Fruit fly (Drosophila melanogaster) whole organism, embryonic: ENCODE measurements around the gene CG16779.

ENCODE experiments used
- Atf6 ChIP-seq: fragments of 200-800 bp; sonication (Bioruptor generic); IDR thresholded peaks from 2 replicates; pipeline ENCODE4 v1.3.6; 2022; ENCODE audit warnings: missing biosample characterization, missing genetic modification characterization
- CG10209 ChIP-seq: fragments of 200-800 bp; sonication (Bioruptor generic); optimal IDR thresholded peaks from 3 replicates; lab custom pipeline; 2017; ENCODE audit warnings: missing biosample characterization, mild to moderate bottlenecking, missing genetic modification characterization, missing genetic modification reagents
- CG10321 ChIP-seq: fragments of 200-800 bp; sonication (Bioruptor generic); IDR thresholded peaks from 2 replicates; pipeline ENCODE4 v1.3.6; 2022; ENCODE audit warnings: missing biosample characterization, missing genetic modification characterization
- CG11093 ChIP-seq: fragments of 200-800 bp; sonication (Bioruptor generic); IDR thresholded peaks from 3 replicates; pipeline ENCODE4 v1.3.6; 2022; ENCODE audit warnings: missing biosample characterization, missing genetic modification characterization
- CG13894 ChIP-seq: fragments of 200-800 bp; sonication (Bioruptor generic); optimal IDR thresholded peaks from 3 replicates; lab custom pipeline; 2018; ENCODE audit warnings: missing biosample characterization, mild to moderate bottlenecking, missing genetic modification characterization, moderate library complexity
- CG15011 ChIP-seq: fragments of 200-800 bp; sonication (Bioruptor generic); optimal IDR thresholded peaks from 3 replicates; lab custom pipeline; 2018; ENCODE audit warnings: missing biosample characterization, mild to moderate bottlenecking, missing genetic modification characterization
- CG15696 ChIP-seq: fragments of 200-800 bp; sonication (Bioruptor generic); optimal IDR thresholded peaks from 2 replicates; lab custom pipeline; 2019; ENCODE audit warnings: missing biosample characterization, mild to moderate bottlenecking, missing genetic modification characterization, moderate library complexity
- CG16815 ChIP-seq: fragments of 200-800 bp; sonication (Bioruptor generic); optimal IDR thresholded peaks from 3 replicates; lab custom pipeline; 2017; ENCODE audit warnings: missing biosample characterization, mild to moderate bottlenecking, missing genetic modification characterization
- CG2712 ChIP-seq: fragments of 200-800 bp; optimal IDR thresholded peaks from 3 replicates; lab custom pipeline; 2019; ENCODE audit warnings: missing biosample characterization, mild to moderate bottlenecking, missing genetic modification characterization, moderate library complexity
- CG2875 ChIP-seq: fragments of 200-800 bp; sonication (Bioruptor generic); optimal IDR thresholded peaks from 2 replicates; lab custom pipeline; 2017; ENCODE audit warnings: missing biosample characterization, mild to moderate bottlenecking, missing genetic modification characterization, missing genetic modification reagents
- CG33557 ChIP-seq: fragments of 200-800 bp; sonication (Bioruptor generic); optimal IDR thresholded peaks from 2 replicates; lab custom pipeline; 2019; ENCODE audit warnings: missing biosample characterization, mild to moderate bottlenecking, missing genetic modification characterization, moderate library complexity
- CG8281 ChIP-seq: fragments of 200-800 bp; sonication (Bioruptor generic); optimal IDR thresholded peaks from 2 replicates; lab custom pipeline; 2018; ENCODE audit warnings: missing biosample characterization, mild to moderate bottlenecking, missing genetic modification characterization, moderate library complexity
- CG8388 ChIP-seq: fragments of 200-800 bp; sonication (Bioruptor generic); optimal IDR thresholded peaks from 2 replicates; lab custom pipeline; 2019; ENCODE audit warnings: missing biosample characterization, mild to moderate bottlenecking, missing genetic modification characterization, moderate library complexity
- CG9797 ChIP-seq: fragments of 200-800 bp; sonication (Bioruptor generic); optimal IDR thresholded peaks from 3 replicates; lab custom pipeline; 2018; ENCODE audit warnings: missing biosample characterization, mild to moderate bottlenecking, missing genetic modification characterization
- CG9876 ChIP-seq: fragments of 200-800 bp; sonication (Bioruptor generic); optimal IDR thresholded peaks from 2 replicates; lab custom pipeline; 2016; ENCODE audit warnings: missing biosample characterization, missing genetic modification characterization
- D ChIP-seq, 2 experiments: fragments of 200-800 bp in 1 of 2; fragments of >200 bp in 1 of 2; sonication (Bioruptor generic) in 1 of 2; optimal IDR thresholded peaks; 2 replicates in 1 of 2; 3 replicates in 1 of 2; lab custom pipeline; 2017; ENCODE audit warnings: mild to moderate bottlenecking in 1 of 2, missing biosample characterization in 1 of 2, missing genetic modification characterization in 1 of 2, missing genetic modification reagents in 1 of 2
- Dbx ChIP-seq: fragments of 200-800 bp; sonication (Bioruptor generic); IDR thresholded peaks from 3 replicates; pipeline ENCODE4 v1.3.6; 2022; ENCODE audit warnings: missing biosample characterization, missing genetic modification characterization
- Dll ChIP-seq: fragments of 200-800 bp; sonication (Bioruptor generic); IDR thresholded peaks from 4 replicates; pipeline ENCODE4 v1.3.6; 2022; ENCODE audit warnings: missing biosample characterization, missing genetic modification characterization; ENCODE audit not compliant: partially characterized antibody
- Lpt ChIP-seq: fragments of >200 bp; optimal IDR thresholded peaks from 2 replicates; lab custom pipeline; 2018; ENCODE audit warnings: missing biosample characterization, missing genetic modification characterization
- Pdp1 ChIP-seq, 2 experiments: fragments of 200-800 bp; sonication (Bioruptor generic); optimal IDR thresholded peaks; 3 replicates each; lab custom pipeline; 2016; ENCODE audit warnings: missing biosample characterization in 2 of 2, missing genetic modification characterization in 2 of 2, mild to moderate bottlenecking in 1 of 2, moderate library complexity in 1 of 2
- ase ChIP-seq: fragments of 200-800 bp; sonication (Bioruptor generic); IDR thresholded peaks from 3 replicates; pipeline ENCODE4 v1.3.6; 2022; ENCODE audit warnings: missing biosample characterization, missing genetic modification characterization
- az2 ChIP-seq: fragments of 200-800 bp; sonication (Bioruptor generic); optimal IDR thresholded peaks from 3 replicates; lab custom pipeline; 2016; ENCODE audit warnings: missing biosample characterization, missing genetic modification characterization
- cg ChIP-seq: fragments of 200-800 bp; sonication (Bioruptor generic); optimal IDR thresholded peaks from 3 replicates; lab custom pipeline; 2019; ENCODE audit warnings: missing biosample characterization, mild to moderate bottlenecking, missing genetic modification characterization, moderate library complexity
- ci ChIP-seq: fragments of 200-800 bp; sonication (Bioruptor generic); IDR thresholded peaks from 3 replicates; pipeline ENCODE4 v1.3.6; 2022; ENCODE audit warnings: missing biosample characterization, missing genetic modification characterization
- danr ChIP-seq: fragments of 200-800 bp; sonication (Bioruptor generic); IDR thresholded peaks from 2 replicates; pipeline ENCODE4 v1.3.6; 2022; ENCODE audit warnings: missing biosample characterization, missing genetic modification characterization
- emc ChIP-seq: fragments of 200-800 bp; sonication (Bioruptor generic); optimal IDR thresholded peaks from 2 replicates; lab custom pipeline; 2016; ENCODE audit warnings: missing biosample characterization, missing genetic modification characterization
- eve ChIP-seq, 2 experiments: fragments of >200 bp; optimal IDR thresholded peaks; 2 replicates each; lab custom pipeline; 2017; ENCODE audit warnings: missing biosample characterization in 2 of 2, missing genetic modification characterization in 2 of 2
- fru ChIP-seq: fragments of >200 bp; optimal IDR thresholded peaks from 2 replicates; lab custom pipeline; 2017
- gem ChIP-seq: fragments of 200-800 bp; sonication (Bioruptor generic); optimal IDR thresholded peaks from 2 replicates; lab custom pipeline; 2019; ENCODE audit warnings: missing biosample characterization, mild to moderate bottlenecking, missing genetic modification characterization, moderate library complexity
- gt ChIP-seq: fragments of 200-800 bp; sonication (Bioruptor generic); IDR thresholded peaks from 2 replicates; pipeline ENCODE4 v1.3.6; 2022; ENCODE audit warnings: missing biosample characterization, missing genetic modification characterization
- jing ChIP-seq: fragments of 200-800 bp; sonication (Bioruptor generic); optimal IDR thresholded peaks from 2 replicates; lab custom pipeline; 2018; ENCODE audit warnings: missing biosample characterization, mild to moderate bottlenecking, missing genetic modification characterization
- lab ChIP-seq: fragments of 200-800 bp; sonication (Bioruptor generic); optimal IDR thresholded peaks from 3 replicates; lab custom pipeline; 2017; ENCODE audit warnings: missing biosample characterization, missing genetic modification characterization, mild to moderate bottlenecking, moderate library complexity, missing genetic modification reagents
- lmd ChIP-seq: fragments of 200-800 bp; sonication (Bioruptor generic); IDR thresholded peaks from 2 replicates; pipeline ENCODE4 v1.3.6; 2022; ENCODE audit warnings: missing biosample characterization, missing genetic modification characterization
- lola ChIP-seq, 3 experiments: fragments of >200 bp in 2 of 3; fragments of 200-800 bp in 1 of 3; sonication (Bioruptor generic) in 1 of 3; optimal IDR thresholded peaks; 2 replicates each; lab custom pipeline; 2017 to 2019; ENCODE audit warnings: missing biosample characterization in 3 of 3, missing genetic modification characterization in 3 of 3, mild to moderate bottlenecking in 1 of 3, moderate library complexity in 1 of 3
- luna ChIP-seq: fragments of 200-800 bp; sonication (Bioruptor generic); optimal IDR thresholded peaks from 2 replicates; lab custom pipeline; 2016; ENCODE audit warnings: missing biosample characterization, missing genetic modification characterization
- mld ChIP-seq: fragments of 200-800 bp; sonication (Bioruptor generic); IDR thresholded peaks from 3 replicates; pipeline ENCODE4 v1.3.6; 2022; ENCODE audit warnings: missing biosample characterization, missing genetic modification characterization; ENCODE audit not compliant: partially characterized antibody
- nerfin-2 ChIP-seq: fragments of 200-800 bp; sonication (Bioruptor generic); IDR thresholded peaks from 2 replicates; pipeline ENCODE4 v1.3.6; 2022; ENCODE audit warnings: missing biosample characterization, missing genetic modification characterization; ENCODE audit not compliant: partially characterized antibody
- psq ChIP-seq: fragments of 200-800 bp; sonication (Bioruptor generic); optimal IDR thresholded peaks from 2 replicates; lab custom pipeline; 2017; ENCODE audit warnings: missing biosample characterization, missing genetic modification characterization
- slp2 ChIP-seq: fragments of 200-800 bp; sonication (Bioruptor generic); optimal IDR thresholded peaks from 2 replicates; lab custom pipeline; 2016; ENCODE audit warnings: missing biosample characterization, missing genetic modification characterization
- sob ChIP-seq: fragments of 200-800 bp; sonication (Bioruptor generic); IDR thresholded peaks from 2 replicates; pipeline ENCODE4 v1.3.6; 2022; ENCODE audit warnings: missing biosample characterization, missing genetic modification characterization
- zen2 ChIP-seq: fragments of 200-800 bp; sonication (Bioruptor generic); IDR thresholded peaks from 3 replicates; pipeline ENCODE4 v1.3.6; 2022; ENCODE audit warnings: missing biosample characterization, missing genetic modification characterization; ENCODE audit not compliant: partially characterized antibody

The CG16779 gene

dm6 chr3R:9454980-9455379 lies 38.5 kb downstream of the CG16779 start (continued):
- TF ChIP-seq slp2 (GFP tag; lab: Kevin White, UChicago) (no peak), CG2712 (no peak), D (optimal IDR thresholded peaks at IDR 0.05; lab: Kevin White, UChicago) (no peak), D (GFP tag; optimal IDR thresholded peaks at IDR 0.05; lab: Kevin White, UChicago) (no peak), psq (GFP tag; lab: Kevin White, UChicago) (no peak), lola (GFP tag; optimal IDR thresholded peaks at IDR 0.05; lab: Kevin White, UChicago) (peak in 1 of 3 experiments; percentile 1), CG11093 (no peak), emc (GFP tag; lab: Kevin White, UChicago) (no peak)

dm6 chr3R:9450672-9451071 lies 42.8 kb downstream of the CG16779 start:
- TF ChIP-seq mld (GFP tag; lab: Robert Waterston, UW) (no peak), gt (GFP tag; lab: Robert Waterston, UW) (no peak), Lpt (GFP tag; lab: Kevin White, UChicago) (no peak), fru (lab: Kevin White, UChicago) (no peak), CG10209 (GFP tag; lab: Kevin White, UChicago) (no peak), CG33557 (GFP tag; lab: Kevin White, UChicago) (no peak), nerfin-2 (GFP tag; lab: Robert Waterston, UW) (no peak), danr (GFP tag; lab: Robert Waterston, UW) (no peak), gem (tag; lab: Kevin White, UChicago) (no peak), CG8388 (GFP tag; lab: Kevin White, UChicago) (no peak), CG13894 (tag; lab: Kevin White, UChicago) (peak; percentile 26), luna (peak; percentile 7), ci (GFP tag; lab: Robert Waterston, UW) (peak; percentile 37; the same call in 1 of the 3 replicates), CG15696 (tag; lab: Kevin White, UChicago) (no peak), ase (GFP tag; lab: Robert Waterston, UW) (no peak), CG10321 (no peak), Atf6 (GFP tag; lab: Robert Waterston, UW) (0 out of 2 replicates have a peak, but pooled peaks have one; percentile 11), lmd (GFP tag; lab: Robert Waterston, UW) (no peak), az2 (GFP tag; lab: Kevin White, UChicago) (no peak), eve (GFP tag; optimal IDR thresholded peaks at IDR 0.05; lab: Kevin White, UChicago) (peak in 1 of 2 experiments; percentile 49), CG8281 (tag; lab: Kevin White, UChicago) (peak; percentile 97), cg (GFP tag; lab: Kevin White, UChicago) (peak; percentile 72), zen2 (GFP tag; lab: Robert Waterston, UW) (0 out of 3 replicates have a peak, but pooled peaks have one; percentile 22), Pdp1 (GFP tag; optimal IDR thresholded peaks at IDR 0.05; lab: Kevin White, UChicago) (peak in 1 of 2 experiments; percentile 13), emc (GFP tag; lab: Kevin White, UChicago) (no peak), CG9797 (GFP tag; lab: Kevin White, UChicago) (no peak), CG15011 (GFP tag; lab: Kevin White, UChicago) (no peak), jing (no peak), Dll (GFP tag; lab: Robert Waterston, UW) (no peak), CG16815 (GFP tag; lab: Kevin White, UChicago) (no peak), Dbx (GFP tag; lab: Robert Waterston, UW) (no peak), lab (GFP tag; lab: Kevin White, UChicago) (peak; percentile 13), CG9876 (GFP tag; lab: Kevin White, UChicago) (no peak), CG2875 (no peak), sob (GFP tag; lab: Robert Waterston, UW) (peak; percentile 12; the same call in 1 of the 2 replicates)
